Worm (Caenorhabditis elegans) whole organism, L2 larva: Measurements from ENCODE around the gene unc-32.

ENCODE experiments used
- F13H6.1 ChIP-seq: sonication (generic microtip); optimal IDR thresholded peaks from 2 replicates; lab custom pipeline; 2016; ENCODE audit warnings: missing genetic modification characterization, missing compliant biosample characterization
- ceh-82 ChIP-seq: fragments of 150-350 bp; optimal IDR thresholded peaks from 2 replicates; lab custom pipeline; 2014; ENCODE audit warnings: missing biosample characterization, missing genetic modification characterization
- elt-3 ChIP-seq: sonication (generic microtip); optimal IDR thresholded peaks from 2 replicates; lab custom pipeline; 2017; ENCODE audit warnings: missing biosample characterization, missing genetic modification characterization
- lin-13 ChIP-seq: fragments of 150-350 bp; optimal IDR thresholded peaks from 2 replicates; lab custom pipeline; 2014; ENCODE audit warnings: missing biosample characterization, missing genetic modification reagents, missing genetic modification characterization
- lin-39 ChIP-seq: fragments of 150-350 bp; optimal IDR thresholded peaks from 2 replicates; lab custom pipeline; 2014; ENCODE audit warnings: missing biosample characterization, missing genetic modification reagents, missing genetic modification characterization
- lsy-2 ChIP-seq, 2 experiments: fragments of 150-350 bp in 1 of 2; sonication (generic microtip) in 1 of 2; optimal IDR thresholded peaks; 2 replicates each; lab custom pipeline; 2014 to 2017; ENCODE audit warnings: missing biosample characterization in 2 of 2, missing genetic modification characterization in 2 of 2

DNA sequence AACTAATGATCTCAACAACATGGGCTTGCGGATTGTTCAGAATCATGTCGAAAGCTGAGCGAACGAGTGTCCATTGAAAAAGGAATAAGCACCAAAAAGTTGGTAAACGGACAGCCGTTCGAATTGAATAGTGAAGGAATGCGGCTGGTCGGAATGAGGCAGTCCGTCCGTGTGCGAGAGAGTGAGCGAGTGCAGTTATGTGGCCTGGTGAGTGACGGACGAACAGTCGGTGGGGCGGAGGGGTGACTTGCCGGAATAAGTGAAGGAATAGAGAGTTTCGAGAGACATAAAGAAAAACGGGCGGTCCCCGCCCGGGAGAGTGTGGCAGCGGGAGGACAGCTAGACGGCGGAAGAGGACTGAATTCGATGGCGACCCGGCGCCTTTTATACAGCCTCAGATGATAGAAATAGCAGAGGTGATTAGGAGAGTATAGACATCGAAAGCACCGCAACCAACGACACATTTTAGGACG is 40.1 kb upstream of the unc-32 start:
- TF ChIP-seq lsy-2 (tag; optimal IDR thresholded peaks at IDR 0.05; lab: Kevin White, UChicago): peak in 1 of 2 experiments; percentile 63
- peak; percentile 87 for TF ChIP-seq F13H6.1 (tag; lab: Kevin White, UChicago)
- no peak for TF ChIP-seq lin-39 (tag; lab: Kevin White, UChicago)
- no peak for TF ChIP-seq elt-3
- TF ChIP-seq ceh-82 (tag; lab: Kevin White, UChicago): no peak
- peak; percentile 65 for TF ChIP-seq lin-13 (GFP tag; lab: Kevin White, UChicago)
